Worm (Caenorhabditis elegans): ENCODE data around the gene C44C10.12.

C44C10.12 gene

ce11 chrX:11656519-11657006 lies 40.2 kb upstream of the C44C10.12 start, which contains the start of gene T04F8.2 (continued):
- no peak for TF ChIP-seq mdl-1 (tag; optimal IDR thresholded peaks at IDR 0.05)
- no peak for TF ChIP-seq fos-1 (tag; optimal IDR thresholded peaks at IDR 0.05)
- peak; percentile 58 for TF ChIP-seq skn-1 (tag; optimal IDR thresholded peaks at IDR 0.05)
- no peak for TF ChIP-seq ama-1 (optimal IDR thresholded peaks at IDR 0.05)
- TF ChIP-seq nhr-11 (tag; optimal IDR thresholded peaks at IDR 0.05): no peak

- TF ChIP-seq daf-12 (tag; optimal IDR thresholded peaks at IDR 0.05) (no peak), unc-62 (GFP tag; optimal IDR thresholded peaks at IDR 0.05) (no peak), tbx-2 (tag; optimal IDR thresholded peaks at IDR 0.05) (no peak), ceh-82 (tag; optimal IDR thresholded peaks at IDR 0.05) (no peak), elt-2 (tag; optimal IDR thresholded peaks at IDR 0.05) (no peak), lin-15B (tag; optimal IDR thresholded peaks at IDR 0.05) (no peak), fos-1 (tag; optimal IDR thresholded peaks at IDR 0.05) (no peak), mml-1 (tag; optimal IDR thresholded peaks at IDR 0.05) (no peak), ceh-9 (tag; optimal IDR thresholded peaks at IDR 0.05) (no peak), hmg-11 (tag; optimal IDR thresholded peaks at IDR 0.05) (no peak), eor-1 (tag; optimal IDR thresholded peaks at IDR 0.05) (no peak)
Observed at ce11 chrX:11658331-11658730, 38.5 kb upstream of the C44C10.12 start, which contains the start of gene T04F8.3. TSS of gene T04F8.3 (plus strand) at chrX:11658631.

ce11 chrX:11661625-11662024 lies 35.2 kb upstream of the C44C10.12 start, which contains the start of gene sfxn-1.5:
TSS of gene sfxn-1.5 (minus strand) at chrX:11661660.
- TF ChIP-seq nhr-237 (tag; optimal IDR thresholded peaks at IDR 0.05) (no peak), elt-3 (tag; optimal IDR thresholded peaks at IDR 0.05) (peak in 1 of 3 experiments; percentile 38), ceh-9 (tag; optimal IDR thresholded peaks at IDR 0.05) (no peak), ceh-28 (tag; optimal IDR thresholded peaks at IDR 0.05) (no peak), lin-15B (tag; optimal IDR thresholded peaks at IDR 0.05) (no peak), nhr-76 (tag; optimal IDR thresholded peaks at IDR 0.05) (no peak), nhr-23 (tag; optimal IDR thresholded peaks at IDR 0.05) (no peak), fkh-10 (GFP tag; optimal IDR thresholded peaks at IDR 0.05) (no peak), pha-4 (tag; optimal IDR thresholded peaks at IDR 0.05) (peak; percentile 66), elt-2 (tag; optimal IDR thresholded peaks at IDR 0.05) (peak; percentile 99), tbx-2 (tag; optimal IDR thresholded peaks at IDR 0.05) (no peak), nhr-28 (tag; optimal IDR thresholded peaks at IDR 0.05) (no peak), mdl-1 (tag; optimal IDR thresholded peaks at IDR 0.05) (peak; percentile 69), mml-1 (tag; optimal IDR thresholded peaks at IDR 0.05) (no peak), pqm-1 (tag; optimal IDR thresholded peaks at IDR 0.05) (peak; percentile 98), unc-62 (GFP tag; optimal IDR thresholded peaks at IDR 0.05) (no peak), fkh-2 (tag; optimal IDR thresholded peaks at IDR 0.05) (no peak), nhr-67 (tag; optimal IDR thresholded peaks at IDR 0.05) (no peak), jun-1 (tag; optimal IDR thresholded peaks at IDR 0.05) (peak; percentile 68)

- peak; percentile 45 for TF ChIP-seq pha-4 (tag; optimal IDR thresholded peaks at IDR 0.05)
- TF ChIP-seq pqm-1 (tag; optimal IDR thresholded peaks at IDR 0.05): no peak
Observed at ce11 chrX:11662069-11662468, 34.7 kb upstream of the C44C10.12 start.

- TF ChIP-seq hmg-11 (tag; optimal IDR thresholded peaks at IDR 0.05): peak; percentile 16
- TF ChIP-seq fkh-2 (tag; optimal IDR thresholded peaks at IDR 0.05): no peak
- TF ChIP-seq pha-4 (tag; optimal IDR thresholded peaks at IDR 0.05): peak; percentile 4
- no peak for TF ChIP-seq nhr-28 (tag; optimal IDR thresholded peaks at IDR 0.05)
- TF ChIP-seq eor-1 (tag; optimal IDR thresholded peaks at IDR 0.05): no peak
- peak; percentile 7 for TF ChIP-seq ceh-28 (tag; optimal IDR thresholded peaks at IDR 0.05)
- no peak for TF ChIP-seq elt-1 (tag; optimal IDR thresholded peaks at IDR 0.05)
- no peak for TF ChIP-seq egl-27 (tag; optimal IDR thresholded peaks at IDR 0.05)
Observed at ce11 chrX:11662557-11662956, 34.2 kb upstream of the C44C10.12 start.

- TF ChIP-seq daf-12 (tag; optimal IDR thresholded peaks at IDR 0.05) (no peak), pha-4 (tag; optimal IDR thresholded peaks at IDR 0.05) (peak; percentile 64)
Observed at ce11 chrX:11664184-11664583, 32.6 kb upstream of the C44C10.12 start.

ce11 chrX:11665522-11666017 lies 31.2 kb upstream of the C44C10.12 start:
- peak; percentile 80 for TF ChIP-seq nhr-25 (tag; optimal IDR thresholded peaks at IDR 0.05)
- no peak for TF ChIP-seq lin-39 (tag; optimal IDR thresholded peaks at IDR 0.05)
- peak; percentile 16 for TF ChIP-seq elt-1 (tag; optimal IDR thresholded peaks at IDR 0.05)
- no peak for TF ChIP-seq jun-1 (tag; optimal IDR thresholded peaks at IDR 0.05)
- TF ChIP-seq skn-1 (tag; optimal IDR thresholded peaks at IDR 0.05): no peak

Measured in whole organism, L3 larva.